Worm (Caenorhabditis elegans): ENCODE data around the gene atad-3.

DNA sequence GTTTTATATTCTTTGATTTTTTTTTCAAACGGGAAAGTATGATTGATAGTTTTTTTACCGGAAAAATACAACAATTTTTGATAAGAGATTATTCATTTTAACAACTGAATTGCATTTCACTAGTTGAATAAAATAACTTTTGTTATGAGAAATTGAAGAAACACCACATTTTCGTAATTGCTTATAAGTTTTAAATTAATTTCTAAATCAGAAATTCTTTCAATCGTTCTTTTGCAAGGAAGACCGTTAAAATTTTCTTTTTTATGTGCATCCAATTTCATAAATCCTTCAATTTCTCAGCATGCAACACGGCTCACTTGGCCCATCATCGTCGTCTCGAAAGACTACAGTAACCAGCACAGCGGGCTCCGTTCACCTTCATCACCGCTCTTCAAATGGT is 26.2 kb upstream of the atad-3 start, which contains the start of gene plc-3:
- TF ChIP-seq rcor-1 (GFP tag; IDR thresholded peaks at IDR 0.05) (no peak), B0035.1 (tag; optimal IDR thresholded peaks at IDR 0.05) (no peak), pbrm-1 (GFP tag; IDR thresholded peaks at IDR 0.05) (no peak), die-1 (tag; optimal IDR thresholded peaks at IDR 0.05) (no peak), ama-1 (optimal IDR thresholded peaks at IDR 0.05) (no peak), ama-1 (GFP tag; optimal IDR thresholded peaks at IDR 0.05) (no peak), zfh-2 (GFP tag; conservative IDR thresholded peaks at IDR 0.05) (no peak), madf-10 (tag; optimal IDR thresholded peaks at IDR 0.05) (no peak), snpc-4 (GFP tag; optimal IDR thresholded peaks at IDR 0.05) (no peak), snpc-4 (tag; optimal IDR thresholded peaks at IDR 0.05) (no peak), hmg-20 (GFP tag; IDR thresholded peaks at IDR 0.05) (no peak), lir-1 (GFP tag; conservative IDR thresholded peaks at IDR 0.05) (no peak), snpc-1.1 (tag; optimal IDR thresholded peaks at IDR 0.05; ENCODE audit: insufficient read depth) (no peak), unc-130 (GFP tag; optimal IDR thresholded peaks at IDR 0.05) (no peak)

Measured in whole organism, young adult.